Worm (Caenorhabditis elegans): ENCODE measurements around the gene srh-20.

Gene srh-20

DNA sequence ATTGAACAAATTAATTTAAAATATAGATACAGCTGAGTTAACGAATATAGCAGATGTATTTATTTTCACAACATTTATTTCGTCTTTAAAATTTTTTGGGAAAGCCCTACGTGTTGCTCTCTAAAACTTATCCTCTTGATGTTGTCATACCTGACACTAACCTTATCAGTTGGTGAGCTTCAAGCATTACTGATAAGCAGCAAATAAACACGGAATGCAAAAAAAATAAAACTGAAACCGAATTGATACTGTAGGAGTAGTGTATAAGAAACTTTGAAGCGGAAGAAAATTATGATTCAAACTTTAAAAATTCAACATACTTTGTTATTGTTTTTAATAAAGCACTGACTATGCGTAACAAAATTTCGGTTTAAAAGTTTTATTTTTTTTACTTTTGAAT is 10.4 kb downstream of the srh-20 start:
- TF ChIP-seq ets-7 (tag; optimal IDR thresholded peaks at IDR 0.05): no peak
- no peak for TF ChIP-seq ama-1 (optimal IDR thresholded peaks at IDR 0.05)
- TF ChIP-seq pes-1 (GFP tag; IDR thresholded peaks at IDR 0.05): no peak
- no peak for TF ChIP-seq ceh-13 (GFP tag; optimal IDR thresholded peaks at IDR 0.05)
- no peak for TF ChIP-seq scrt-1 (GFP tag; IDR thresholded peaks at IDR 0.05)
- no peak for TF ChIP-seq ceh-36 (tag; optimal IDR thresholded peaks at IDR 0.05)
- no peak for TF ChIP-seq F13C5.2 (tag; optimal IDR thresholded peaks at IDR 0.05)
- TF ChIP-seq hmbx-1 (tag; optimal IDR thresholded peaks at IDR 0.05): no peak
- TF ChIP-seq sea-1 (GFP tag; conservative IDR thresholded peaks at IDR 0.05): no peak
- TF ChIP-seq tbx-37 (GFP tag; conservative IDR thresholded peaks at IDR 0.05): no peak
- no peak for TF ChIP-seq hmg-4 (GFP tag; optimal IDR thresholded peaks at IDR 0.05)
- TF ChIP-seq hnd-1 (tag; optimal IDR thresholded peaks at IDR 0.05): no peak
- no peak for TF ChIP-seq B0310.2 (tag; optimal IDR thresholded peaks at IDR 0.05)
- TF ChIP-seq tra-4 (tag; optimal IDR thresholded peaks at IDR 0.05): no peak
- no peak for TF ChIP-seq flt-1 (GFP tag; IDR thresholded peaks at IDR 0.05)
- no peak for TF ChIP-seq tbx-11 (GFP tag; IDR thresholded peaks at IDR 0.05)
- no peak for TF ChIP-seq aly-1 (tag; optimal IDR thresholded peaks at IDR 0.05)

DNA sequence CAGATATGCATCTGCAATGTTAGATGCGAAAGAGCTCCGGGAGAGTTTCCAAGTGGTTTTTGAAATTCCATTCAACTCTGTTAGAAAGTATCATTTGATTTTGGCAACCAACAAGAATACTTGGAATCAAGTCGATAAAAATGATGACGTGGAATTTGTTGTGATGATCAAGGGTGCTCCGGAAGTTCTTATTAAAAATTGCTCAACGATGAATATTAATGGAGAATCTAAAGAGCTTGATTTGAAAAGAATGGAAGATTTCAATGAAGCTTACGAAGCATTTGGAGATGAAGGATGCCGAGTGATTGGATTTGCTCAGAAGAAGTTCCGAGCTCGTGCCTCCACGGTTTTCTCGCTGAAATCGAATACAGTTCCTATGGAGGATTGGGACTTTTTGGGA is 12.6 kb downstream of the srh-20 start:
- no peak for TF ChIP-seq hmbx-1 (tag; optimal IDR thresholded peaks at IDR 0.05)
- no peak for TF ChIP-seq tbx-11 (GFP tag; IDR thresholded peaks at IDR 0.05)
- no peak for TF ChIP-seq tra-4 (tag; optimal IDR thresholded peaks at IDR 0.05)
- no peak for TF ChIP-seq ets-7 (tag; optimal IDR thresholded peaks at IDR 0.05)
- no peak for TF ChIP-seq hnd-1 (tag; optimal IDR thresholded peaks at IDR 0.05)
- no peak for TF ChIP-seq ama-1 (optimal IDR thresholded peaks at IDR 0.05)
- TF ChIP-seq sea-1 (GFP tag; conservative IDR thresholded peaks at IDR 0.05): no peak

- TF ChIP-seq aly-1 (tag; optimal IDR thresholded peaks at IDR 0.05): no peak
- no peak for TF ChIP-seq hmbx-1 (tag; optimal IDR thresholded peaks at IDR 0.05)
- no peak for TF ChIP-seq ama-1 (optimal IDR thresholded peaks at IDR 0.05)
- TF ChIP-seq F13C5.2 (tag; optimal IDR thresholded peaks at IDR 0.05): no peak
- no peak for TF ChIP-seq hnd-1 (tag; optimal IDR thresholded peaks at IDR 0.05)
- TF ChIP-seq tra-4 (tag; optimal IDR thresholded peaks at IDR 0.05): no peak
- TF ChIP-seq ets-7 (tag; optimal IDR thresholded peaks at IDR 0.05): no peak
- no peak for TF ChIP-seq ceh-13 (GFP tag; optimal IDR thresholded peaks at IDR 0.05)
- no peak for TF ChIP-seq flt-1 (GFP tag; IDR thresholded peaks at IDR 0.05)
These were observed 19.5 kb downstream of the srh-20 start, which contains the start of gene str-211 for ce11 chrV:4944219-4944618. TSS of gene str-211 (minus strand) at chrV:4944319.

ce11 chrV:4948635-4949034 is 23.9 kb downstream of the srh-20 start, which contains the start of gene str-209:
TSS of gene str-209 (plus strand) at chrV:4948935.
- no peak for TF ChIP-seq sea-1 (GFP tag; conservative IDR thresholded peaks at IDR 0.05)
- TF ChIP-seq tbx-11 (GFP tag; IDR thresholded peaks at IDR 0.05): no peak
- TF ChIP-seq ama-1 (optimal IDR thresholded peaks at IDR 0.05): no peak
- no peak for TF ChIP-seq hmbx-1 (tag; optimal IDR thresholded peaks at IDR 0.05)
- no peak for TF ChIP-seq F13C5.2 (tag; optimal IDR thresholded peaks at IDR 0.05)
- TF ChIP-seq ets-7 (tag; optimal IDR thresholded peaks at IDR 0.05): no peak
- no peak for TF ChIP-seq tbx-37 (GFP tag; conservative IDR thresholded peaks at IDR 0.05)
- TF ChIP-seq ceh-36 (tag; optimal IDR thresholded peaks at IDR 0.05): no peak
- TF ChIP-seq scrt-1 (GFP tag; IDR thresholded peaks at IDR 0.05): no peak
- TF ChIP-seq B0310.2 (tag; optimal IDR thresholded peaks at IDR 0.05): no peak
- no peak for TF ChIP-seq aly-1 (tag; optimal IDR thresholded peaks at IDR 0.05)
- TF ChIP-seq hmg-4 (GFP tag; optimal IDR thresholded peaks at IDR 0.05): no peak

DNA sequence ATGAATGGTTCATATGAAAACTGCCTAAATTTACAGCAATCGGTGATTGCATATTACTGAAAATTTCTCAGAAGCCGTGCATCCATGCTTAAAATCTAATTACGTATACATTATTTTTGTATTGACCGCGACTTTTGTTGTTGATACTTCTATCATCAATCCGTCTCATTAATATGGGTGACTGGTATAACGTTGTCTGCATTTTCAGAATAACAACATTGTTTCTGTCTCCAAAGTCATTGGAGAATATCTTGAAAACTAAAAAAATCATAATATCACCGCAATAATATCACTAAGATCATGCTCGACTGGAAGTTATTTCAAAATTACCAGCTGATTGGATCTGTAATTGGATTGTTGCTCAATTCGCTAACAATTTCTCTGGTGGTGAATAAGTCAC is 26.7 kb downstream of the srh-20 start, which contains the start of gene str-207:
str-207 (plus strand) TSS at position 301 of the 400 bp plus-strand sequence.
- no peak for TF ChIP-seq aly-1 (tag; optimal IDR thresholded peaks at IDR 0.05)
- no peak for TF ChIP-seq hnd-1 (tag; optimal IDR thresholded peaks at IDR 0.05)
- TF ChIP-seq hmg-4 (GFP tag; optimal IDR thresholded peaks at IDR 0.05): no peak
- no peak for TF ChIP-seq F13C5.2 (tag; optimal IDR thresholded peaks at IDR 0.05)
- no peak for TF ChIP-seq tra-4 (tag; optimal IDR thresholded peaks at IDR 0.05)
- no peak for TF ChIP-seq ets-7 (tag; optimal IDR thresholded peaks at IDR 0.05)
- TF ChIP-seq B0310.2 (tag; optimal IDR thresholded peaks at IDR 0.05): no peak
- no peak for TF ChIP-seq sea-1 (GFP tag; conservative IDR thresholded peaks at IDR 0.05)
- no peak for TF ChIP-seq ama-1 (optimal IDR thresholded peaks at IDR 0.05)
- no peak for TF ChIP-seq scrt-1 (GFP tag; IDR thresholded peaks at IDR 0.05)
- TF ChIP-seq ceh-13 (GFP tag; optimal IDR thresholded peaks at IDR 0.05): no peak
- no peak for TF ChIP-seq tbx-11 (GFP tag; IDR thresholded peaks at IDR 0.05)
- no peak for TF ChIP-seq flt-1 (GFP tag; IDR thresholded peaks at IDR 0.05)
- TF ChIP-seq pes-1 (GFP tag; IDR thresholded peaks at IDR 0.05): no peak
- TF ChIP-seq tbx-37 (GFP tag; conservative IDR thresholded peaks at IDR 0.05): no peak
- TF ChIP-seq hmbx-1 (tag; optimal IDR thresholded peaks at IDR 0.05): no peak
- TF ChIP-seq ceh-36 (tag; optimal IDR thresholded peaks at IDR 0.05): no peak

- TF ChIP-seq scrt-1 (GFP tag; IDR thresholded peaks at IDR 0.05) (no peak), hmg-4 (GFP tag; optimal IDR thresholded peaks at IDR 0.05) (no peak), tra-4 (tag; optimal IDR thresholded peaks at IDR 0.05) (no peak), F13C5.2 (tag; optimal IDR thresholded peaks at IDR 0.05) (no peak), hnd-1 (tag; optimal IDR thresholded peaks at IDR 0.05) (no peak), B0310.2 (tag; optimal IDR thresholded peaks at IDR 0.05) (no peak), pes-1 (GFP tag; IDR thresholded peaks at IDR 0.05) (no peak), sea-1 (GFP tag; conservative IDR thresholded peaks at IDR 0.05) (no peak), hmbx-1 (tag; optimal IDR thresholded peaks at IDR 0.05) (no peak), ama-1 (optimal IDR thresholded peaks at IDR 0.05) (no peak), aly-1 (tag; optimal IDR thresholded peaks at IDR 0.05) (no peak), flt-1 (GFP tag; IDR thresholded peaks at IDR 0.05) (no peak), ceh-13 (GFP tag; optimal IDR thresholded peaks at IDR 0.05) (no peak), tbx-37 (GFP tag; conservative IDR thresholded peaks at IDR 0.05) (no peak), tbx-11 (GFP tag; IDR thresholded peaks at IDR 0.05) (no peak)
These were observed 31.8 kb downstream of the srh-20 start, which contains the start of gene str-208 for ce11 chrV:4956529-4956928. TSS of gene str-208 (plus strand) at chrV:4956829.

DNA sequence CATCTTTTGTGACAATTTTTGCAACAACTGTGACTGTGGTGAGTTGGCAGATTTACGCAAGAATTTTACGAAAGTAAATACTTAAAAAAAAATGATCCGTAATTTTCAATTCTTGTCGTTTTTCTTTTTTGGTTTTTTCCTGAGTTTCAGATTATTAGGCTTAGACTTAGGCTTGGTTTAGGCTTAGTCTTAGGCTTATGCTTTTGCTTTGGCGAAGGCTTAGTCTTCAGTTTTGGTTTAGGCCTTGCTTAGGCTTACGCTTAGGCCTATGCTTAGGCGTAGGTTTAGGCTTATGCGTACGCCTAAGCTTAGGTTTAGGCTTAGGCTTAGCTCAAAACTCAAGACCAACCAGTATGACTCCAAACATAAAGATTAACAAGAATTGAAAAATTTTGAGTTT is 32.9 kb downstream of the srh-20 start:
- TF ChIP-seq flt-1 (GFP tag; IDR thresholded peaks at IDR 0.05) (no peak), F13C5.2 (tag; optimal IDR thresholded peaks at IDR 0.05) (no peak), ets-7 (tag; optimal IDR thresholded peaks at IDR 0.05) (no peak), ceh-36 (tag; optimal IDR thresholded peaks at IDR 0.05) (peak; percentile 48)

Data from whole organism, early embryonic.